Fruit fly (Drosophila melanogaster): Measurements from ENCODE around the gene mtgo.
A peak's percentile ranks its signal among the peaks of the same experiment; 100 is the strongest.

The mtgo gene

dm6 chr2L:16601515-16602026 is 56.8 kb downstream of the mtgo start (continued):
- TF ChIP-seq cwo (GFP tag; optimal IDR thresholded peaks at IDR 0.05) = no peak
- TF ChIP-seq CG3847 (GFP tag; IDR thresholded peaks at IDR 0.05) = no peak
- no peak for TF ChIP-seq trh (GFP tag; optimal IDR thresholded peaks at IDR 0.05)
- TF ChIP-seq CG14860 (GFP tag; IDR thresholded peaks at IDR 0.05; ENCODE audit: partially characterized antibody) = no peak
- TF ChIP-seq grau (tag; optimal IDR thresholded peaks at IDR 0.05) = no peak
- TF ChIP-seq luna (GFP tag; optimal IDR thresholded peaks at IDR 0.05) = no peak
- TF ChIP-seq Tbp (GFP tag; optimal IDR thresholded peaks at IDR 0.05) = no peak
- TF ChIP-seq CG3281 (GFP tag; optimal IDR thresholded peaks at IDR 0.05) = peak; percentile 16
- peak; percentile 64; the same call in 1 of the 3 replicates for TF ChIP-seq zen2 (GFP tag; IDR thresholded peaks at IDR 0.05; ENCODE audit: partially characterized antibody)
- TF ChIP-seq h (optimal IDR thresholded peaks at IDR 0.05) = no peak
- peak; percentile 34 for TF ChIP-seq shn (GFP tag; optimal IDR thresholded peaks at IDR 0.05)
- no peak for TF ChIP-seq CG10654 (GFP tag; optimal IDR thresholded peaks at IDR 0.05)
- no peak for TF ChIP-seq CG12104 (GFP tag; optimal IDR thresholded peaks at IDR 0.05)
- TF ChIP-seq D19B (GFP tag; optimal IDR thresholded peaks at IDR 0.05) = no peak
- no peak for TF ChIP-seq bcd (GFP tag; optimal IDR thresholded peaks at IDR 0.05)
- TF ChIP-seq dmrt11E (tag; optimal IDR thresholded peaks at IDR 0.05) = no peak
- TF ChIP-seq pum (GFP tag; optimal IDR thresholded peaks at IDR 0.05) = no peak
- no peak; the same call in 2 of the 3 replicates for TF ChIP-seq CG14050 (GFP tag; IDR thresholded peaks at IDR 0.05)
- TF ChIP-seq Blimp-1 (GFP tag; optimal IDR thresholded peaks at IDR 0.05) = no peak
- TF ChIP-seq sc (optimal IDR thresholded peaks at IDR 0.05) = no peak
- no peak for TF ChIP-seq sc (GFP tag; optimal IDR thresholded peaks at IDR 0.05)
- TF ChIP-seq CG1529 (GFP tag; optimal IDR thresholded peaks at IDR 0.05) = no peak
- TF ChIP-seq Atf3 (GFP tag; optimal IDR thresholded peaks at IDR 0.05) = no peak
- no peak for TF ChIP-seq usp (GFP tag; optimal IDR thresholded peaks at IDR 0.05)
- no peak for TF ChIP-seq CG13775 (GFP tag; optimal IDR thresholded peaks at IDR 0.05)
- TF ChIP-seq stc (GFP tag; IDR thresholded peaks at IDR 0.05) = peak; percentile 47; the same call in 1 of the 2 replicates
- TF ChIP-seq CG9727 (GFP tag; optimal IDR thresholded peaks at IDR 0.05) = no peak
- TF ChIP-seq CG5953 (GFP tag; IDR thresholded peaks at IDR 0.05) = no peak
- no peak for TF ChIP-seq gce (GFP tag; IDR thresholded peaks at IDR 0.05)
- TF ChIP-seq Bteb2 (GFP tag; optimal IDR thresholded peaks at IDR 0.05) = no peak
- TF ChIP-seq CG10267 (tag; optimal IDR thresholded peaks at IDR 0.05) = no peak
- TF ChIP-seq emc (GFP tag; optimal IDR thresholded peaks at IDR 0.05) = no peak
- peak in 1 of 2 experiments; percentile 31 for TF ChIP-seq crp (GFP tag; optimal IDR thresholded peaks at IDR 0.05)
- no peak for TF ChIP-seq CG5245 (GFP tag; optimal IDR thresholded peaks at IDR 0.05)
- TF ChIP-seq NFAT (GFP tag; IDR thresholded peaks at IDR 0.05) = no peak
- peak; percentile 66 for TF ChIP-seq Nf-YC (tag; optimal IDR thresholded peaks at IDR 0.05)
- TF ChIP-seq CG12942 (GFP tag; optimal IDR thresholded peaks at IDR 0.05) = no peak
- no peak for TF ChIP-seq Spps (tag; optimal IDR thresholded peaks at IDR 0.05)
- peak; percentile 39 for TF ChIP-seq CG1603 (tag; optimal IDR thresholded peaks at IDR 0.05)
- TF ChIP-seq CG14965 (GFP tag; optimal IDR thresholded peaks at IDR 0.05; ENCODE audit: borderline replicate concordance) = no peak
- TF ChIP-seq al (GFP tag; IDR thresholded peaks at IDR 0.05) = no peak
- no peak for TF ChIP-seq H2.0 (GFP tag; IDR thresholded peaks at IDR 0.05)
- peak; percentile 52; the same call in 1 of the 2 replicates for TF ChIP-seq CG32772 (GFP tag; IDR thresholded peaks at IDR 0.05)
- TF ChIP-seq CG7963 (GFP tag; IDR thresholded peaks at IDR 0.05; ENCODE audit: partially characterized antibody) = no peak
- TF ChIP-seq Drgx (GFP tag; IDR thresholded peaks at IDR 0.05) = peak; percentile 96
- TF ChIP-seq CG12299 (tag; optimal IDR thresholded peaks at IDR 0.05) = peak; percentile 31
- peak; percentile 96 for TF ChIP-seq pros (GFP tag; optimal IDR thresholded peaks at IDR 0.05)
- TF ChIP-seq CG10959 (GFP tag; IDR thresholded peaks at IDR 0.05) = no peak
- peak; percentile 74 for TF ChIP-seq sens (GFP tag)
- TF ChIP-seq Atf-2 (GFP tag; optimal IDR thresholded peaks at IDR 0.05) = no peak
- TF ChIP-seq CG7987 (GFP tag; optimal IDR thresholded peaks at IDR 0.05) = peak; percentile 63
- TF ChIP-seq tx (GFP tag; optimal IDR thresholded peaks at IDR 0.05) = no peak

All from whole organism, embryonic.